Worm (Caenorhabditis elegans): Measurements from ENCODE around the gene ins-11.

ce11 chrII:5537078-5537477 is 19.5 kb upstream of the ins-11 start:
- TF ChIP-seq nhr-12 (tag; optimal IDR thresholded peaks at IDR 0.05) (no peak), snpc-4 (tag; optimal IDR thresholded peaks at IDR 0.05) (no peak), elt-2 (tag; optimal IDR thresholded peaks at IDR 0.05) (no peak), unc-62 (GFP tag; optimal IDR thresholded peaks at IDR 0.05) (no peak), pha-4 (tag; optimal IDR thresholded peaks at IDR 0.05) (no peak), unc-39 (tag; optimal IDR thresholded peaks at IDR 0.05) (no peak), ama-1 (optimal IDR thresholded peaks at IDR 0.05) (no peak)
